Worm (Caenorhabditis elegans) whole organism, L4 larva: Measurements from ENCODE around the gene nep-17.

ENCODE experiments used
- fkh-10 ChIP-seq: fragments of 150-350 bp; optimal IDR thresholded peaks from 2 replicates; lab custom pipeline; 2014; ENCODE audit warnings: missing biosample characterization, missing genetic modification reagents, missing genetic modification characterization
- lin-39 ChIP-seq: fragments of 150-350 bp; optimal IDR thresholded peaks from 2 replicates; lab custom pipeline; 2014; ENCODE audit warnings: missing biosample characterization, missing genetic modification reagents, missing genetic modification characterization

DNA sequence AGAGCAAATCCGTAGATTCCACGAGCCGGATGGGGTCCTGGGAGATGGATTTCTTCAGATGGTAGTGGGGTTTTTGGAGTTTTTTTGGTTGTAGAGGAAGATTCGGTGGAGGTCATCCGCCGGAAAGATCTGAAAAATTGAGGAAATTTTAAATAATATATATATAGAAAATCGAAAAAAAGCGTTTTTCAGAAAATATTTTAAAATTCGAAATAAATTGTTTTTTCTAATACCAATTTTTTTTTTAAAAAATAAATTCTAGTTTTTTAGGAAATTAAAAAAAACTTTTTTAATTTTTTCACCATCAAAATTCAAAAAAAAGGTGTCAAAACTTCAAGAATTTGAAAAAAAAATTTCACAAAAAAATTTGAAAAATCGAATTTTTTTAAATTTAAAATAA is 33.3 kb downstream of the nep-17 start, which contains the start of the genes noa-1 and Y48E1B.17:
- TF ChIP-seq lin-39 (no peak), fkh-10 (GFP tag; lab: Kevin White, UChicago) (no peak)
